Worm (Caenorhabditis elegans) whole organism, L4/young adult: ENCODE measurements around the gene glb-27.

Experiments
- dao-5 ChIP-seq: sonication (generic microtip); optimal IDR thresholded peaks from 2 replicates; lab custom pipeline; 2016; ENCODE audit warnings: missing genotype, missing genetic modification characterization, moderate library complexity, missing compliant biosample characterization
- him-1 ChIP-seq: sonication (generic microtip); optimal IDR thresholded peaks from 2 replicates; lab custom pipeline; 2016; ENCODE audit warnings: missing genotype, missing genetic modification reagents, missing genetic modification characterization, missing compliant biosample characterization

ce11 chrII:8504074-8504724, 51.9 kb downstream of the glb-27 start:
- TF ChIP-seq dao-5 (tag; lab: Kevin White, UChicago) (no peak), him-1 (tag; lab: Kevin White, UChicago) (no peak)
